Fruit fly (Drosophila melanogaster): ENCODE data around the gene CycD.

- TF ChIP-seq CG34422 (GFP tag; IDR thresholded peaks at IDR 0.05) (no peak), HHEX (GFP tag; optimal IDR thresholded peaks at IDR 0.05) (no peak), NK7.1 (GFP tag; optimal IDR thresholded peaks at IDR 0.05) (no peak), knrl (GFP tag; IDR thresholded peaks at IDR 0.05; ENCODE audit: partially characterized antibody) (no peak), Hr39 (optimal IDR thresholded peaks at IDR 0.05) (no peak), CG16779 (GFP tag; IDR thresholded peaks at IDR 0.05) (no peak), vfl (GFP tag; optimal IDR thresholded peaks at IDR 0.05) (no peak), CG1602 (GFP tag; optimal IDR thresholded peaks at IDR 0.05) (no peak), CG30403 (GFP tag; optimal IDR thresholded peaks at IDR 0.05) (no peak), lab (GFP tag; optimal IDR thresholded peaks at IDR 0.05) (no peak), CG14014 (GFP tag; IDR thresholded peaks at IDR 0.05) (no peak), Atf3 (GFP tag; optimal IDR thresholded peaks at IDR 0.05) (no peak), Fer2 (tag; optimal IDR thresholded peaks at IDR 0.05) (no peak), CG1024 (GFP tag; IDR thresholded peaks at IDR 0.05) (no peak)
Observed at dm6 chrX:15941527-15941926, 32.1 kb upstream of the CycD start.

All from whole organism, embryonic.